Worm (Caenorhabditis elegans): ENCODE data around the gene ZC190.10.

DNA sequence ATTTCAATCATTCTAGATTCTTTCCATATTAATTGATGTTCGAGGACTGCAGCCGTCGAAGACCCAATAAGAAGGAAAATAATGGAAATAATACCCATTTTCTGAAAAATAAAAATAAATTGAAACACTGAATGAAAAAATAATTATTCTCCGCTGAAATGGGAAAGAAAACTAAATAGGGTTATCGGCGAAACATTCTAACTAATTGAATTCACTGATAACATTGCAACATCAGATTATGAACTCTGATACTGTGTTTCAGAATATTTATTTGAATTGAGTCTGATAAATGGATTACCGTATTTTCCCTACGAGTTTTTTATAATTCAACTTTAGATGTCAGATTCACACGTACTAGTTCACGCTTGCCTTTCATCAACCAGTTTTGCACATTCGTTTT is 53.0 kb downstream of the ZC190.10 start, which contains the start of gene asp-13:
- TF ChIP-seq R02D3.7 (tag; optimal IDR thresholded peaks at IDR 0.05) (no peak), ztf-11 (tag; optimal IDR thresholded peaks at IDR 0.05) (no peak), ceh-16 (tag; optimal IDR thresholded peaks at IDR 0.05) (no peak), egl-27 (tag; optimal IDR thresholded peaks at IDR 0.05) (no peak), aly-2 (tag; optimal IDR thresholded peaks at IDR 0.05) (no peak), dmd-4 (tag; optimal IDR thresholded peaks at IDR 0.05) (no peak), nhr-10 (tag; optimal IDR thresholded peaks at IDR 0.05) (no peak), lin-39 (tag; optimal IDR thresholded peaks at IDR 0.05) (no peak), peb-1 (tag; optimal IDR thresholded peaks at IDR 0.05) (no peak), lin-13 (GFP tag; optimal IDR thresholded peaks at IDR 0.05) (no peak), nhr-25 (tag; optimal IDR thresholded peaks at IDR 0.05) (no peak), snpc-4 (tag; optimal IDR thresholded peaks at IDR 0.05) (no peak), nhr-23 (tag; optimal IDR thresholded peaks at IDR 0.05) (no peak)
